Fruit fly (Drosophila melanogaster): ENCODE data around the gene Adhr.

Gene Adhr

dm6 chr2L:14586714-14587481, 28.5 kb upstream of the Adhr start (continued):
- TF ChIP-seq Blimp-1 (GFP tag; optimal IDR thresholded peaks at IDR 0.05) (peak; percentile 35), CG3838 (GFP tag; optimal IDR thresholded peaks at IDR 0.05) (no peak), oc (tag; optimal IDR thresholded peaks at IDR 0.05) (peak; percentile 6), bbx (GFP tag; IDR thresholded peaks at IDR 0.05; ENCODE audit: partially characterized antibody) (no peak), H15 (GFP tag; IDR thresholded peaks at IDR 0.05) (no peak), CG17361 (GFP tag; IDR thresholded peaks at IDR 0.05) (0 out of 3 replicates have a peak, but pooled peaks have one; percentile 32), lbe (GFP tag; optimal IDR thresholded peaks at IDR 0.05) (no peak), CG18599 (GFP tag; optimal IDR thresholded peaks at IDR 0.05) (peak; percentile 35), CG32772 (GFP tag; IDR thresholded peaks at IDR 0.05) (0 out of 2 replicates have a peak, but pooled peaks have one; percentile 14), CG11560 (tag; IDR thresholded peaks at IDR 0.05) (no peak), CG8281 (tag; optimal IDR thresholded peaks at IDR 0.05) (no peak), tap (tag; optimal IDR thresholded peaks at IDR 0.05) (peak; percentile 20), ci (GFP tag; IDR thresholded peaks at IDR 0.05) (no peak)

dm6 chr2L:14588134-14588533, 27.2 kb upstream of the Adhr start, which contains the start of gene CG42680:
CG42680 (minus strand) TSS chr2L:14588234.
- TF ChIP-seq dm (GFP tag; optimal IDR thresholded peaks at IDR 0.05) (no peak), sens (GFP tag) (peak; percentile 12)

dm6 chr2L:14588615-14589247, 26.6 kb upstream of the Adhr start:
- TF ChIP-seq pita (GFP tag; optimal IDR thresholded peaks at IDR 0.05) (peak; percentile 96), zen2 (GFP tag; IDR thresholded peaks at IDR 0.05; ENCODE audit: partially characterized antibody) (no peak), yki (optimal IDR thresholded peaks at IDR 0.05) (no peak), Rfx (GFP tag; IDR thresholded peaks at IDR 0.05) (peak; percentile 19; the same call in 1 of the 2 replicates), ato (GFP tag; IDR thresholded peaks at IDR 0.05; ENCODE audit: partially characterized antibody) (no peak), CG9437 (GFP tag; optimal IDR thresholded peaks at IDR 0.05) (peak; percentile 87), Dek (tag; optimal IDR thresholded peaks at IDR 0.05) (peak; percentile 13), slou (GFP tag; optimal IDR thresholded peaks at IDR 0.05) (no peak), Sox102F (GFP tag; optimal IDR thresholded peaks at IDR 0.05) (peak; percentile 17), da (GFP tag; optimal IDR thresholded peaks at IDR 0.05) (no peak), CG18476 (GFP tag; optimal IDR thresholded peaks at IDR 0.05) (no peak), knrl (GFP tag; IDR thresholded peaks at IDR 0.05; ENCODE audit: partially characterized antibody) (peak; percentile 42; the same call in 1 of the 3 replicates), CG3281 (GFP tag; optimal IDR thresholded peaks at IDR 0.05) (no peak), Abd-B (GFP tag; optimal IDR thresholded peaks at IDR 0.05) (peak; percentile 5), nom (GFP tag; optimal IDR thresholded peaks at IDR 0.05) (no peak), zfh1 (GFP tag; IDR thresholded peaks at IDR 0.05) (no peak), Opbp (GFP tag; IDR thresholded peaks at IDR 0.05; ENCODE audit: partially characterized antibody) (peak; percentile 52; the same call in 1 of the 3 replicates), al (GFP tag; IDR thresholded peaks at IDR 0.05) (no peak), CG12744 (GFP tag; optimal IDR thresholded peaks at IDR 0.05) (no peak), CG17385 (GFP tag; optimal IDR thresholded peaks at IDR 0.05) (no peak), bowl (GFP tag; IDR thresholded peaks at IDR 0.05) (no peak), CG15601 (tag; optimal IDR thresholded peaks at IDR 0.05) (peak; percentile 53), CG17568 (GFP tag; optimal IDR thresholded peaks at IDR 0.05) (no peak), Dp (GFP tag; optimal IDR thresholded peaks at IDR 0.05) (peak; percentile 9), Gug (GFP tag; IDR thresholded peaks at IDR 0.05) (no peak), CG8944 (GFP tag; optimal IDR thresholded peaks at IDR 0.05) (no peak), CG12659 (GFP tag; optimal IDR thresholded peaks at IDR 0.05) (no peak), CG13424 (tag; optimal IDR thresholded peaks at IDR 0.05) (peak; percentile 11), lov (optimal IDR thresholded peaks at IDR 0.05) (no peak), lov (GFP tag; IDR thresholded peaks at IDR 0.05) (no peak), CG18262 (tag; optimal IDR thresholded peaks at IDR 0.05) (no peak)
